Fruit fly (Drosophila melanogaster) whole organism, embryonic: ENCODE data around the gene CG13376.

ENCODE experiments used
- B-H2 ChIP-seq: fragments of 200-800 bp; sonication (Bioruptor generic); optimal IDR thresholded peaks from 2 replicates; lab custom pipeline; 2018; ENCODE audit warnings: missing biosample characterization, mild to moderate bottlenecking, missing genetic modification characterization
- BEAF-32 ChIP-seq: fragments of 200-800 bp; sonication (Bioruptor generic); optimal IDR thresholded peaks from 3 replicates; lab custom pipeline; 2017; ENCODE audit warnings: missing biosample characterization, missing genetic modification characterization, mild to moderate bottlenecking, moderate library complexity, missing genetic modification reagents
- CG10543 ChIP-seq: fragments of 200-800 bp; sonication (Bioruptor generic); optimal IDR thresholded peaks from 3 replicates; lab custom pipeline; 2017; ENCODE audit warnings: missing biosample characterization, mild to moderate bottlenecking, missing genetic modification characterization, moderate library complexity
- CG11695 ChIP-seq: fragments of 200-800 bp; sonication (Bioruptor generic); IDR thresholded peaks from 3 replicates; pipeline ENCODE4 v1.3.6; 2022; ENCODE audit warnings: missing biosample characterization, missing genetic modification characterization
- CG12391 ChIP-seq: fragments of 200-800 bp; sonication (Bioruptor generic); optimal IDR thresholded peaks from 3 replicates; lab custom pipeline; 2018; ENCODE audit warnings: missing biosample characterization, mild to moderate bottlenecking, missing genetic modification characterization, moderate library complexity
- CG12659 ChIP-seq: fragments of 200-800 bp; sonication (Bioruptor generic); optimal IDR thresholded peaks from 3 replicates; lab custom pipeline; 2017; ENCODE audit warnings: mild to moderate bottlenecking, missing biosample characterization, missing genetic modification reagents, missing genetic modification characterization
- CG12769 ChIP-seq: fragments of 200-800 bp; sonication (Bioruptor generic); optimal IDR thresholded peaks from 2 replicates; lab custom pipeline; 2019; ENCODE audit warnings: missing biosample characterization, mild to moderate bottlenecking, missing genetic modification characterization, moderate library complexity
- CG14710 ChIP-seq: fragments of 200-800 bp; sonication (Bioruptor generic); optimal IDR thresholded peaks from 3 replicates; lab custom pipeline; 2019; ENCODE audit warnings: missing biosample characterization, mild to moderate bottlenecking, missing genetic modification characterization, moderate library complexity
- CG15479 ChIP-seq: fragments of 200-800 bp; sonication (Bioruptor generic); optimal IDR thresholded peaks from 3 replicates; lab custom pipeline; 2019; ENCODE audit warnings: missing biosample characterization, mild to moderate bottlenecking, missing genetic modification characterization, moderate library complexity
- CG15514 ChIP-seq: fragments of 200-800 bp; sonication (Bioruptor generic); optimal IDR thresholded peaks from 3 replicates; lab custom pipeline; 2017; ENCODE audit warnings: missing biosample characterization, missing genetic modification characterization, mild to moderate bottlenecking, moderate library complexity, missing genetic modification reagents
- CG17361 ChIP-seq: fragments of 200-800 bp; sonication (Bioruptor generic); IDR thresholded peaks from 3 replicates; pipeline ENCODE4 v1.3.6; 2022; ENCODE audit warnings: missing biosample characterization, missing genetic modification characterization
- CG17802 ChIP-seq: fragments of 200-800 bp; sonication (Bioruptor generic); optimal IDR thresholded peaks from 2 replicates; lab custom pipeline; 2018; ENCODE audit warnings: missing biosample characterization, mild to moderate bottlenecking, missing genetic modification characterization, moderate library complexity
- CG18619 ChIP-seq: fragments of 200-800 bp; sonication (Bioruptor generic); optimal IDR thresholded peaks from 3 replicates; lab custom pipeline; 2017; ENCODE audit warnings: missing biosample characterization, mild to moderate bottlenecking, missing genetic modification characterization
- CG2116 ChIP-seq: fragments of 200-800 bp; sonication (Bioruptor generic); optimal IDR thresholded peaks from 3 replicates; lab custom pipeline; 2018; ENCODE audit warnings: missing biosample characterization, mild to moderate bottlenecking, missing genetic modification characterization
- CG3065 ChIP-seq: fragments of 200-800 bp; sonication (Bioruptor generic); optimal IDR thresholded peaks from 2 replicates; lab custom pipeline; 2016; ENCODE audit warnings: missing biosample characterization, missing genetic modification characterization
- CG4328 ChIP-seq: fragments of 200-800 bp; sonication (Bioruptor generic); optimal IDR thresholded peaks from 3 replicates; lab custom pipeline; 2017; ENCODE audit warnings: missing biosample characterization, missing genetic modification reagents, missing genetic modification characterization
- CG4730 ChIP-seq: fragments of 200-800 bp; sonication (Bioruptor generic); IDR thresholded peaks from 2 replicates; pipeline ENCODE4 v1.3.6; 2022; ENCODE audit warnings: missing biosample characterization, missing genetic modification characterization
- CG6683 ChIP-seq: fragments of 200-800 bp; sonication (Bioruptor generic); optimal IDR thresholded peaks from 2 replicates; lab custom pipeline; 2017; ENCODE audit warnings: missing biosample characterization, mild to moderate bottlenecking, missing genetic modification characterization, missing genetic modification reagents
- CG7839 ChIP-seq: fragments of 200-800 bp; sonication (Bioruptor generic); optimal IDR thresholded peaks from 3 replicates; lab custom pipeline; 2018; ENCODE audit warnings: missing biosample characterization, mild to moderate bottlenecking, missing genetic modification characterization, moderate library complexity
- CG8765 ChIP-seq: fragments of 200-800 bp; sonication (Bioruptor generic); IDR thresholded peaks from 2 replicates; pipeline ENCODE4 v1.3.6; 2022; ENCODE audit warnings: missing biosample characterization, missing genetic modification characterization
- CoRest ChIP-seq: fragments of 200-800 bp; sonication (Bioruptor generic); optimal IDR thresholded peaks from 3 replicates; lab custom pipeline; 2018; ENCODE audit warnings: missing biosample characterization, mild to moderate bottlenecking, missing genetic modification characterization, moderate library complexity
- E2f1 ChIP-seq: fragments of 200-800 bp; sonication (Bioruptor generic); IDR thresholded peaks from 2 replicates; pipeline ENCODE4 v1.3.6; 2022; ENCODE audit warnings: missing biosample characterization, missing genetic modification characterization
- Elba2 ChIP-seq: fragments of 200-800 bp; sonication (Bioruptor generic); optimal IDR thresholded peaks from 3 replicates; lab custom pipeline; 2016; ENCODE audit warnings: missing biosample characterization, missing genetic modification characterization
- HHEX ChIP-seq: fragments of 200-800 bp; sonication (Bioruptor generic); optimal IDR thresholded peaks from 3 replicates; lab custom pipeline; 2017; ENCODE audit warnings: missing biosample characterization, mild to moderate bottlenecking, missing genetic modification characterization, missing genetic modification reagents
- Hand ChIP-seq: fragments of 200-800 bp; sonication (Bioruptor generic); optimal IDR thresholded peaks from 2 replicates; lab custom pipeline; 2017; ENCODE audit warnings: mild to moderate bottlenecking, missing biosample characterization, missing genetic modification reagents, missing genetic modification characterization
- MESR4 ChIP-seq: fragments of 200-800 bp; sonication (Bioruptor generic); optimal IDR thresholded peaks from 2 replicates; lab custom pipeline; 2018; ENCODE audit warnings: missing biosample characterization, mild to moderate bottlenecking, missing genetic modification characterization, moderate library complexity
- Meics ChIP-seq: fragments of 200-800 bp; sonication (Bioruptor generic); optimal IDR thresholded peaks from 2 replicates; lab custom pipeline; 2017; ENCODE audit warnings: missing biosample characterization, mild to moderate bottlenecking, missing genetic modification characterization
- Neu2 ChIP-seq: fragments of 200-800 bp; sonication (Bioruptor generic); optimal IDR thresholded peaks from 3 replicates; lab custom pipeline; 2016; ENCODE audit warnings: missing biosample characterization, missing genetic modification characterization, borderline replicate concordance
- Stat92E ChIP-seq, 3 experiments: fragments of >200 bp in 2 of 3; fragments of 200-800 bp in 1 of 3; sonication (Bioruptor generic) in 1 of 3; optimal IDR thresholded peaks; 2 replicates each; lab custom pipeline; 2017 to 2019; ENCODE audit warnings: missing biosample characterization in 3 of 3, missing genetic modification characterization in 3 of 3, mild to moderate bottlenecking in 1 of 3, moderate library complexity in 1 of 3
- Vsx1 ChIP-seq: fragments of 200-800 bp; sonication (Bioruptor generic); optimal IDR thresholded peaks from 2 replicates; lab custom pipeline; 2017; ENCODE audit warnings: missing biosample characterization, mild to moderate bottlenecking, missing genetic modification characterization, missing genetic modification reagents
- Xrp1 ChIP-seq: fragments of 200-800 bp; sonication (Bioruptor generic); IDR thresholded peaks from 2 replicates; pipeline ENCODE4 v1.3.6; 2022; ENCODE audit warnings: missing biosample characterization, missing genetic modification characterization
- aop ChIP-seq: fragments of 200-800 bp; sonication (Bioruptor generic); IDR thresholded peaks from 2 replicates; pipeline ENCODE4 v1.3.6; 2022; ENCODE audit warnings: missing biosample characterization, missing genetic modification characterization
- ap ChIP-seq: fragments of 200-800 bp; sonication (Bioruptor generic); IDR thresholded peaks from 2 replicates; pipeline ENCODE4 v1.3.6; 2022; ENCODE audit warnings: missing biosample characterization, missing genetic modification characterization
- ara ChIP-seq: fragments of 200-800 bp; sonication (Bioruptor generic); IDR thresholded peaks from 2 replicates; pipeline ENCODE4 v1.3.6; 2022; ENCODE audit warnings: missing biosample characterization, missing genetic modification characterization
- bigmax ChIP-seq: fragments of 200-800 bp; sonication (Bioruptor generic); optimal IDR thresholded peaks from 2 replicates; lab custom pipeline; 2018; ENCODE audit warnings: missing biosample characterization, mild to moderate bottlenecking, missing genetic modification characterization
- chn ChIP-seq: fragments of 200-800 bp; sonication (Bioruptor generic); optimal IDR thresholded peaks from 2 replicates; lab custom pipeline; 2016; ENCODE audit warnings: missing biosample characterization, missing genetic modification characterization
- cwo ChIP-seq: fragments of 200-800 bp; sonication (Bioruptor generic); optimal IDR thresholded peaks from 3 replicates; lab custom pipeline; 2017; ENCODE audit warnings: missing biosample characterization, missing genetic modification characterization, mild to moderate bottlenecking, moderate library complexity, missing genetic modification reagents
- dati ChIP-seq: fragments of 200-800 bp; sonication (Bioruptor generic); IDR thresholded peaks from 2 replicates; pipeline ENCODE4 v1.3.6; 2022; ENCODE audit warnings: missing biosample characterization, missing genetic modification characterization
- emc ChIP-seq: fragments of 200-800 bp; sonication (Bioruptor generic); optimal IDR thresholded peaks from 2 replicates; lab custom pipeline; 2016; ENCODE audit warnings: missing biosample characterization, missing genetic modification characterization
- fd102C ChIP-seq: fragments of 200-800 bp; sonication (Bioruptor generic); optimal IDR thresholded peaks from 2 replicates; lab custom pipeline; 2018; ENCODE audit warnings: missing biosample characterization, mild to moderate bottlenecking, missing genetic modification characterization, moderate library complexity
- fu2 ChIP-seq: fragments of 200-800 bp; sonication (Bioruptor generic); optimal IDR thresholded peaks from 2 replicates; lab custom pipeline; 2016; ENCODE audit warnings: missing biosample characterization, missing genetic modification characterization
- h ChIP-seq: fragments of >200 bp; optimal IDR thresholded peaks from 2 replicates; lab custom pipeline; 2017
- hb ChIP-seq: fragments of 200-800 bp; sonication (Bioruptor generic); IDR thresholded peaks from 3 replicates; pipeline ENCODE4 v1.3.6; 2022; ENCODE audit warnings: missing biosample characterization, missing genetic modification characterization; ENCODE audit not compliant: partially characterized antibody
- kni ChIP-seq: fragments of 200-800 bp; sonication (Bioruptor generic); optimal IDR thresholded peaks from 3 replicates; lab custom pipeline; 2017; ENCODE audit warnings: mild to moderate bottlenecking, missing biosample characterization, missing genetic modification reagents, missing genetic modification characterization
- lab ChIP-seq: fragments of 200-800 bp; sonication (Bioruptor generic); optimal IDR thresholded peaks from 3 replicates; lab custom pipeline; 2017; ENCODE audit warnings: missing biosample characterization, missing genetic modification characterization, mild to moderate bottlenecking, moderate library complexity, missing genetic modification reagents
- sc ChIP-seq, 3 experiments: fragments of >200 bp in 2 of 3; fragments of 200-800 bp in 1 of 3; sonication (Bioruptor generic) in 1 of 3; optimal IDR thresholded peaks; 2 replicates in 2 of 3; 3 replicates in 1 of 3; lab custom pipeline; 2017; ENCODE audit warnings: mild to moderate bottlenecking in 1 of 3, missing biosample characterization in 1 of 3, missing genetic modification characterization in 1 of 3, missing genetic modification reagents in 1 of 3
- ssp ChIP-seq: fragments of 200-800 bp; sonication (Bioruptor generic); IDR thresholded peaks from 2 replicates; pipeline ENCODE4 v1.3.6; 2022; ENCODE audit warnings: missing biosample characterization, missing genetic modification characterization
- toy ChIP-seq: fragments of 200-800 bp; sonication (Bioruptor generic); IDR thresholded peaks from 2 replicates; pipeline ENCODE4 v1.3.6; 2022; ENCODE audit warnings: missing biosample characterization, missing genetic modification characterization
- tup ChIP-seq: fragments of 200-800 bp; sonication (Bioruptor generic); optimal IDR thresholded peaks from 2 replicates; lab custom pipeline; 2016; ENCODE audit warnings: missing biosample characterization, mild to moderate bottlenecking, missing genetic modification characterization, moderate library complexity
- vvl ChIP-seq: fragments of 200-800 bp; sonication (Bioruptor generic); IDR thresholded peaks from 2 replicates; pipeline ENCODE4 v1.3.6; 2022; ENCODE audit warnings: missing biosample characterization, missing genetic modification characterization

CG13376 gene

DNA sequence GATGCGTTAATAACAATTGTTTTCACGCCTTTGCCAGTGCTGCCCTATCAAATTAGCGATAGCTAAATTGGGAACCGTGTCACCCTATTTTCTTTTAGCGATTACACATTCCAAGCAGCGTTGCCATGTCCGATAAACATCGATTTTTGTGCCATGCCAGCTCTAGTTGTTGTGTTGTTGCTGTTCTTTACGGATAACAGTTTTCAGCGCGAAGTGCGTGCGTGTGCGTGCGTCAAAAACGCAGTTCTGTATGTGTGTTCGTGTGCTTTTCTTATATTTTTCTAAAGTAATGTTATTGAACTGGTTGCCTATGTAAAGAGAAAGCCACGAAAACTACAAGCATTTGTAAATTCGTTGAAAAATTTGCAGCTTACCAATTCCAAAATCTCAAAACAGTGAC lies 21.0 kb downstream of the CG13376 start, which contains the start of the genes CG3038 and G9a (continued):
- TF ChIP-seq bigmax (GFP tag; lab: Kevin White, UChicago) (peak; percentile 15), CG12769 (tag; lab: Kevin White, UChicago) (peak; percentile 31), Neu2 (no peak), CG18619 (GFP tag; lab: Kevin White, UChicago) (no peak), Vsx1 (GFP tag; lab: Kevin White, UChicago) (no peak), CG14710 (tag; lab: Kevin White, UChicago) (peak; percentile 100), tup (GFP tag; lab: Kevin White, UChicago) (no peak), dati (GFP tag; lab: Robert Waterston, UW) (no peak), Meics (GFP tag; lab: Kevin White, UChicago) (no peak), CG4730 (GFP tag; lab: Robert Waterston, UW) (no peak), Hand (peak; percentile 0), sc (optimal IDR thresholded peaks at IDR 0.05; lab: Kevin White, UChicago) (no peak), sc (GFP tag; optimal IDR thresholded peaks at IDR 0.05; lab: Kevin White, UChicago) (no peak), CG12391 (tag; lab: Kevin White, UChicago) (peak; percentile 63), hb (GFP tag; lab: Robert Waterston, UW) (no peak), B-H2 (GFP tag; lab: Kevin White, UChicago) (peak; percentile 48), E2f1 (GFP tag; lab: Robert Waterston, UW) (no peak), CG6683 (GFP tag; lab: Kevin White, UChicago) (no peak), fu2 (GFP tag; lab: Kevin White, UChicago) (no peak), h (lab: Kevin White, UChicago) (no peak), Stat92E (GFP tag; optimal IDR thresholded peaks at IDR 0.05; lab: Kevin White, UChicago) (peak in 1 of 3 experiments; percentile 77), CG11695 (no peak), ssp (GFP tag; lab: Robert Waterston, UW) (no peak), CG15514 (GFP tag; lab: Kevin White, UChicago) (peak; percentile 69), emc (peak; percentile 9), CG12659 (peak; percentile 92), CG10543 (GFP tag; lab: Kevin White, UChicago) (peak; percentile 24), CoRest (tag; lab: Kevin White, UChicago) (peak; percentile 61), MESR4 (GFP tag; lab: Kevin White, UChicago) (peak; percentile 57), kni (GFP tag; lab: Kevin White, UChicago) (no peak), toy (no peak), CG15479 (GFP tag; lab: Kevin White, UChicago) (no peak), aop (GFP tag; lab: Robert Waterston, UW) (no peak), fd102C (GFP tag; lab: Kevin White, UChicago) (no peak), CG17361 (no peak), CG17802 (tag; lab: Kevin White, UChicago) (no peak), HHEX (GFP tag; lab: Kevin White, UChicago) (peak; percentile 32), chn (GFP tag; lab: Kevin White, UChicago) (peak; percentile 41), CG3065 (GFP tag; lab: Kevin White, UChicago) (no peak), CG2116 (peak; percentile 97), Xrp1 (GFP tag; lab: Robert Waterston, UW) (no peak), ara (GFP tag; lab: Robert Waterston, UW) (no peak), ap (no peak), Elba2 (GFP tag; lab: Kevin White, UChicago) (no peak), cwo (GFP tag; lab: Kevin White, UChicago) (no peak), vvl (GFP tag; lab: Robert Waterston, UW) (no peak), CG4328 (GFP tag; lab: Kevin White, UChicago) (no peak), lab (no peak), CG7839 (peak; percentile 24), BEAF-32 (GFP tag; lab: Kevin White, UChicago) (peak; percentile 94), CG8765 (GFP tag; lab: Robert Waterston, UW) (no peak)
